Worm (Caenorhabditis elegans): Measurements from ENCODE around the gene F19F10.14.

Gene F19F10.14

ce11 chrV:7558693-7559092 lies 12.2 kb downstream of the F19F10.14 start, which contains the start of gene ets-7:
ets-7 (minus strand) TSS chrV:7558793.
- TF ChIP-seq lin-32 (GFP tag; optimal IDR thresholded peaks at IDR 0.05) (no peak), flh-1 (GFP tag; optimal IDR thresholded peaks at IDR 0.05) (no peak), mep-1 (tag; optimal IDR thresholded peaks at IDR 0.05) (no peak), ceh-83 (GFP tag; optimal IDR thresholded peaks at IDR 0.05) (no peak), snpc-4 (tag; optimal IDR thresholded peaks at IDR 0.05) (no peak), unc-120 (tag; optimal IDR thresholded peaks at IDR 0.05; ENCODE audit: poor library complexity, severe bottlenecking) (no peak), tbx-8 (GFP tag; optimal IDR thresholded peaks at IDR 0.05) (no peak), ces-1 (GFP tag; optimal IDR thresholded peaks at IDR 0.05) (no peak), ham-2 (GFP tag; optimal IDR thresholded peaks at IDR 0.05) (no peak), ceh-43 (GFP tag; optimal IDR thresholded peaks at IDR 0.05) (no peak), nhr-2 (tag; optimal IDR thresholded peaks at IDR 0.05) (no peak), pha-4 (tag; optimal IDR thresholded peaks at IDR 0.05) (no peak), bed-3 (GFP tag; optimal IDR thresholded peaks at IDR 0.05) (no peak), sptf-1 (tag; optimal IDR thresholded peaks at IDR 0.05) (no peak), unc-62 (GFP tag; optimal IDR thresholded peaks at IDR 0.05) (no peak), lsy-2 (tag; optimal IDR thresholded peaks at IDR 0.05) (no peak), nhr-76 (tag; optimal IDR thresholded peaks at IDR 0.05) (no peak), sem-2 (GFP tag; optimal IDR thresholded peaks at IDR 0.05) (no peak), cnd-1 (tag; optimal IDR thresholded peaks at IDR 0.05) (no peak)

- TF ChIP-seq blmp-1 (tag; optimal IDR thresholded peaks at IDR 0.05), result no peak
- TF ChIP-seq unc-62 (GFP tag; optimal IDR thresholded peaks at IDR 0.05), result no peak
- no peak for TF ChIP-seq ceh-43 (GFP tag; optimal IDR thresholded peaks at IDR 0.05)
- no peak for TF ChIP-seq bed-3 (GFP tag; optimal IDR thresholded peaks at IDR 0.05)
- no peak for TF ChIP-seq elt-1 (tag; optimal IDR thresholded peaks at IDR 0.05; ENCODE audit: borderline replicate concordance, insufficient read depth)
- no peak for TF ChIP-seq nhr-2 (tag; optimal IDR thresholded peaks at IDR 0.05)
- no peak for TF ChIP-seq sptf-1 (tag; optimal IDR thresholded peaks at IDR 0.05)
- TF ChIP-seq unc-39 (tag; optimal IDR thresholded peaks at IDR 0.05), result no peak
- TF ChIP-seq lsy-2 (tag; optimal IDR thresholded peaks at IDR 0.05), result no peak
- TF ChIP-seq flh-1 (GFP tag; optimal IDR thresholded peaks at IDR 0.05), result no peak
- no peak for TF ChIP-seq tbx-8 (GFP tag; optimal IDR thresholded peaks at IDR 0.05)
- no peak for TF ChIP-seq cnd-1 (tag; optimal IDR thresholded peaks at IDR 0.05)
- TF ChIP-seq nhr-28 (tag; optimal IDR thresholded peaks at IDR 0.05), result no peak
- no peak for TF ChIP-seq ceh-83 (GFP tag; optimal IDR thresholded peaks at IDR 0.05)
- TF ChIP-seq nhr-12 (tag; optimal IDR thresholded peaks at IDR 0.05), result no peak
- TF ChIP-seq ceh-39 (tag; optimal IDR thresholded peaks at IDR 0.05), result no peak
Observed at ce11 chrV:7555875-7556274, 15.0 kb downstream of the F19F10.14 start.

- TF ChIP-seq unc-39 (tag; optimal IDR thresholded peaks at IDR 0.05), result no peak
- TF ChIP-seq nhr-76 (tag; optimal IDR thresholded peaks at IDR 0.05), result no peak
- TF ChIP-seq sptf-1 (tag; optimal IDR thresholded peaks at IDR 0.05), result no peak
- TF ChIP-seq elt-3 (tag; optimal IDR thresholded peaks at IDR 0.05), result no peak
- TF ChIP-seq mab-5 (tag; optimal IDR thresholded peaks at IDR 0.05), result no peak
- TF ChIP-seq snpc-4 (tag; optimal IDR thresholded peaks at IDR 0.05), result no peak
- no peak for TF ChIP-seq zip-8 (tag; optimal IDR thresholded peaks at IDR 0.05)
Observed at ce11 chrV:7553873-7554362, 16.9 kb downstream of the F19F10.14 start, which contains the start of gene ttr-10. ttr-10 (minus strand) TSS chrV:7553923.

ce11 chrV:7551821-7552220 lies 19.0 kb downstream of the F19F10.14 start, which contains the start of gene F19F10.3:
F19F10.3 (plus strand) TSS chrV:7552121.
- TF ChIP-seq mls-2 (tag; optimal IDR thresholded peaks at IDR 0.05), result no peak
- no peak for TF ChIP-seq tbx-8 (GFP tag; optimal IDR thresholded peaks at IDR 0.05)
- TF ChIP-seq lin-32 (GFP tag; optimal IDR thresholded peaks at IDR 0.05), result no peak
- TF ChIP-seq elt-3 (tag; optimal IDR thresholded peaks at IDR 0.05), result no peak
- TF ChIP-seq lsy-2 (tag; optimal IDR thresholded peaks at IDR 0.05), result no peak
- no peak for TF ChIP-seq blmp-1 (tag; optimal IDR thresholded peaks at IDR 0.05)
- TF ChIP-seq flh-1 (GFP tag; optimal IDR thresholded peaks at IDR 0.05), result no peak
- TF ChIP-seq sptf-1 (tag; optimal IDR thresholded peaks at IDR 0.05), result no peak
- no peak for TF ChIP-seq drap-1 (GFP tag; optimal IDR thresholded peaks at IDR 0.05)
- no peak for TF ChIP-seq lin-13 (tag; optimal IDR thresholded peaks at IDR 0.05)
- no peak for TF ChIP-seq mep-1 (tag; optimal IDR thresholded peaks at IDR 0.05)
- TF ChIP-seq nhr-12 (tag; optimal IDR thresholded peaks at IDR 0.05), result no peak
- TF ChIP-seq nhr-237 (tag; optimal IDR thresholded peaks at IDR 0.05), result no peak

Measured in whole organism, mixed stage, embryonic.